Worm (Caenorhabditis elegans) whole organism, L2 larva: Measurements from ENCODE around the gene F44E2.4.

Experiments used
- C34F6.9 ChIP-seq: fragments of 150-350 bp; optimal IDR thresholded peaks from 2 replicates; lab custom pipeline; 2014; ENCODE audit warnings: missing biosample characterization, missing genetic modification characterization
- F13H6.1 ChIP-seq: sonication (generic microtip); optimal IDR thresholded peaks from 2 replicates; lab custom pipeline; 2016; ENCODE audit warnings: missing genetic modification characterization, missing compliant biosample characterization
- R02D3.7 ChIP-seq: fragments of 150-350 bp; optimal IDR thresholded peaks from 2 replicates; lab custom pipeline; 2014; ENCODE audit warnings: missing biosample characterization, missing genetic modification characterization
- Y55F3AM.14 ChIP-seq: fragments of 200-800 bp; sonication (Bioruptor generic); optimal IDR thresholded peaks from 2 replicates; lab custom pipeline; 2018; ENCODE audit warnings: mild to moderate bottlenecking, missing genetic modification characterization, missing compliant biosample characterization
- ZK546.5 ChIP-seq: sonication (generic microtip); optimal IDR thresholded peaks from 2 replicates; lab custom pipeline; 2017; ENCODE audit warnings: missing biosample characterization, missing genetic modification characterization
- alr-1 ChIP-seq: fragments of 150-350 bp; optimal IDR thresholded peaks from 2 replicates; lab custom pipeline; 2014; ENCODE audit warnings: missing biosample characterization, missing genetic modification characterization
- aly-2 ChIP-seq: fragments of 150-350 bp; optimal IDR thresholded peaks from 2 replicates; lab custom pipeline; 2014; ENCODE audit warnings: missing biosample characterization, missing genetic modification characterization
- ama-1 ChIP-seq: fragments of 150-350 bp; optimal IDR thresholded peaks from 2 replicates; lab custom pipeline; 2018; ENCODE audit warnings: inconsistent platforms
- blmp-1 ChIP-seq: sonication (generic microtip); optimal IDR thresholded peaks from 2 replicates; lab custom pipeline; 2017; ENCODE audit warnings: missing genetic modification characterization, mild to moderate bottlenecking, missing compliant biosample characterization, antibody characterized with exemption, moderate library complexity; ENCODE audit not compliant: insufficient read depth
- ceh-16 ChIP-seq: fragments of 150-350 bp; optimal IDR thresholded peaks from 2 replicates; lab custom pipeline; 2014; ENCODE audit warnings: missing biosample characterization, missing genetic modification characterization
- ceh-82 ChIP-seq: fragments of 150-350 bp; optimal IDR thresholded peaks from 2 replicates; lab custom pipeline; 2014; ENCODE audit warnings: missing biosample characterization, missing genetic modification characterization
- crh-2 ChIP-seq: sonication (generic microtip); optimal IDR thresholded peaks from 2 replicates; lab custom pipeline; 2017; ENCODE audit warnings: missing biosample characterization, missing genetic modification characterization
- dmd-4 ChIP-seq: sonication (generic microtip); optimal IDR thresholded peaks from 2 replicates; lab custom pipeline; 2017; ENCODE audit warnings: missing biosample characterization, missing genetic modification characterization
- egl-27 ChIP-seq: sonication (generic microtip); optimal IDR thresholded peaks from 3 replicates; lab custom pipeline; 2017; ENCODE audit warnings: missing biosample characterization, missing genetic modification reagents, missing genetic modification characterization
- elt-1 ChIP-seq: fragments of 150-350 bp; optimal IDR thresholded peaks from 2 replicates; lab custom pipeline; 2014; ENCODE audit warnings: missing biosample characterization, missing genetic modification characterization
- elt-3 ChIP-seq: sonication (generic microtip); optimal IDR thresholded peaks from 2 replicates; lab custom pipeline; 2017; ENCODE audit warnings: missing biosample characterization, missing genetic modification characterization
- fos-1 ChIP-seq: fragments of 150-350 bp; optimal IDR thresholded peaks from 2 replicates; lab custom pipeline; 2014; ENCODE audit warnings: missing biosample characterization, missing genetic modification characterization
- gmeb-1 ChIP-seq: fragments of 150-350 bp; optimal IDR thresholded peaks from 2 replicates; lab custom pipeline; 2014; ENCODE audit warnings: missing biosample characterization, missing genetic modification characterization
- lin-11 ChIP-seq: fragments of 150-350 bp; sonication (generic microtip); optimal IDR thresholded peaks from 2 replicates; lab custom pipeline; 2014; ENCODE audit warnings: missing biosample characterization, missing genetic modification characterization, inconsistent platforms, mixed read lengths
- lin-13 ChIP-seq: fragments of 150-350 bp; optimal IDR thresholded peaks from 2 replicates; lab custom pipeline; 2014; ENCODE audit warnings: missing biosample characterization, missing genetic modification reagents, missing genetic modification characterization
- lin-39 ChIP-seq: fragments of 150-350 bp; optimal IDR thresholded peaks from 2 replicates; lab custom pipeline; 2014; ENCODE audit warnings: missing biosample characterization, missing genetic modification reagents, missing genetic modification characterization
- lsy-2 ChIP-seq, 2 experiments: fragments of 150-350 bp in 1 of 2; sonication (generic microtip) in 1 of 2; optimal IDR thresholded peaks; 2 replicates each; lab custom pipeline; 2014 to 2017; ENCODE audit warnings: missing biosample characterization in 2 of 2, missing genetic modification characterization in 2 of 2
- mab-5 ChIP-seq: fragments of 150-350 bp; optimal IDR thresholded peaks from 2 replicates; lab custom pipeline; 2014; ENCODE audit warnings: missing biosample characterization, missing genetic modification characterization
- mbf-1 ChIP-seq: sonication (generic microtip); optimal IDR thresholded peaks from 2 replicates; lab custom pipeline; 2017; ENCODE audit warnings: missing biosample characterization, missing genetic modification characterization
- mdl-1 ChIP-seq, 2 experiments: fragments of 150-350 bp in 1 of 2; sonication (generic microtip) in 1 of 2; optimal IDR thresholded peaks; 2 replicates each; lab custom pipeline; 2017; ENCODE audit warnings: missing biosample characterization in 2 of 2, missing genetic modification characterization in 2 of 2
- nhr-10 ChIP-seq: sonication (generic microtip); optimal IDR thresholded peaks from 2 replicates; lab custom pipeline; 2017; ENCODE audit warnings: missing biosample characterization, missing genetic modification characterization
- nhr-11 ChIP-seq: fragments of 150-350 bp; optimal IDR thresholded peaks from 2 replicates; lab custom pipeline; 2014; ENCODE audit warnings: missing biosample characterization, missing genetic modification characterization
- nhr-12 ChIP-seq: fragments of 150-350 bp; optimal IDR thresholded peaks from 2 replicates; lab custom pipeline; 2014; ENCODE audit warnings: missing biosample characterization, missing genetic modification characterization
- nhr-129 ChIP-seq: fragments of 150-350 bp; optimal IDR thresholded peaks from 2 replicates; lab custom pipeline; 2014; ENCODE audit warnings: missing biosample characterization, missing genetic modification characterization
- nhr-21 ChIP-seq: fragments of 150-350 bp; optimal IDR thresholded peaks from 2 replicates; lab custom pipeline; 2014; ENCODE audit warnings: missing biosample characterization, missing genetic modification characterization
- nhr-23 ChIP-seq: fragments of 150-350 bp; optimal IDR thresholded peaks from 2 replicates; lab custom pipeline; 2014; ENCODE audit warnings: missing biosample characterization, missing genetic modification reagents, missing genetic modification characterization
- nhr-237 ChIP-seq: fragments of 150-350 bp; optimal IDR thresholded peaks from 2 replicates; lab custom pipeline; 2014; ENCODE audit warnings: missing biosample characterization, missing genetic modification characterization
- nhr-25 ChIP-seq: fragments of 150-350 bp; sonication (generic microtip); optimal IDR thresholded peaks from 3 replicates; lab custom pipeline; 2014; ENCODE audit warnings: missing biosample characterization, missing genetic modification characterization
- nhr-6 ChIP-seq: fragments of 150-350 bp; optimal IDR thresholded peaks from 2 replicates; lab custom pipeline; 2014; ENCODE audit warnings: missing biosample characterization, missing genetic modification characterization
- nhr-77 ChIP-seq: fragments of 150-350 bp; optimal IDR thresholded peaks from 2 replicates; lab custom pipeline; 2014; ENCODE audit warnings: missing biosample characterization, missing genetic modification characterization
- peb-1 ChIP-seq: fragments of 150-350 bp; optimal IDR thresholded peaks from 2 replicates; lab custom pipeline; 2014; ENCODE audit warnings: missing biosample characterization, missing genetic modification characterization
- sem-4 ChIP-seq: fragments of 150-350 bp; optimal IDR thresholded peaks from 2 replicates; lab custom pipeline; 2014; ENCODE audit warnings: missing biosample characterization, missing genetic modification reagents, missing genetic modification characterization
- skn-1 ChIP-seq: sonication (generic microtip); optimal IDR thresholded peaks from 2 replicates; lab custom pipeline; 2017; ENCODE audit warnings: missing biosample characterization, missing genetic modification characterization
- sma-3 ChIP-seq: sonication (generic microtip); optimal IDR thresholded peaks from 2 replicates; lab custom pipeline; 2016; ENCODE audit warnings: missing genetic modification reagents, missing genetic modification characterization, missing compliant biosample characterization
- sma-9 ChIP-seq, 2 experiments: fragments of 150-350 bp in 1 of 2; sonication (generic microtip) in 1 of 2; optimal IDR thresholded peaks; 2 replicates each; lab custom pipeline; 2014 to 2016; ENCODE audit warnings: missing genetic modification characterization in 2 of 2, mild to moderate bottlenecking in 1 of 2, missing biosample characterization in 1 of 2, missing compliant biosample characterization in 1 of 2, missing genetic modification reagents in 1 of 2, moderate library complexity in 1 of 2
- snpc-4 ChIP-seq: fragments of 150-350 bp; optimal IDR thresholded peaks from 2 replicates; lab custom pipeline; 2014; ENCODE audit warnings: missing biosample characterization, missing genetic modification characterization
- unc-39 ChIP-seq: fragments of 150-350 bp; optimal IDR thresholded peaks from 2 replicates; lab custom pipeline; 2014; ENCODE audit warnings: missing biosample characterization, missing genetic modification characterization
- unc-55 ChIP-seq: fragments of 150-350 bp; sonication (generic microtip); optimal IDR thresholded peaks from 3 replicates; lab custom pipeline; 2014; ENCODE audit warnings: missing biosample characterization, missing genetic modification reagents, missing genetic modification characterization
- unc-62 ChIP-seq: fragments of 150-350 bp; optimal IDR thresholded peaks from 2 replicates; lab custom pipeline; 2014; ENCODE audit warnings: missing biosample characterization, missing genetic modification reagents, missing genetic modification characterization
- zag-1 ChIP-seq: fragments of 150-350 bp; optimal IDR thresholded peaks from 2 replicates; lab custom pipeline; 2014; ENCODE audit warnings: missing biosample characterization, missing genetic modification characterization
- ztf-1 ChIP-seq: fragments of 200-800 bp; sonication (Bioruptor generic); conservative IDR thresholded peaks from 2 replicates; pipeline ENCODE4 v1.3.6; 2022; ENCODE audit warnings: missing genetic modification characterization, missing compliant biosample characterization
- ztf-11 ChIP-seq: sonication (generic microtip); optimal IDR thresholded peaks from 2 replicates; lab custom pipeline; 2017; ENCODE audit warnings: missing biosample characterization, missing genetic modification characterization
- ztf-4 ChIP-seq: fragments of 150-350 bp; optimal IDR thresholded peaks from 2 replicates; lab custom pipeline; 2014; ENCODE audit warnings: missing biosample characterization, missing genetic modification characterization

The F44E2.4 gene

DNA sequence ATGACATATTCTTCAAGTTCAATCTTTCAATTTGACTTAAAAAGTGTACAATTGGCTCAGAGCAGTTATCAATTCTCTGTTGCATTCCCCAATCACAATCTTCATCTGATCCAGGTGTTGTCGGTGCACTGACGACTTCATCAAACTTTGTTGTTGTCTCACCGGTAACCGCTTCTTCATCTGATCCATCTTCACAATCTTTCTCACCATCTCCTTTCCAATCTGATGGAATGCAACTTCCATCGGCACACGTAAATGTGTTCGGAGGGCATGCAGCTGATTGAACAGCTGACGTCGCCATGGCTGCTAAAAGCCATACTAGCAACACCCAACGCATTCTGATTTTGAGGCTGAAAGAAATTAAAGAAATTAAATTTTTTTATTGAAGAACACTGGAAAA is at the start of gene F44E2.4:
Gene F44E2.4, minus strand, starts transcription at position 350 of the 400 bp plus-strand sequence.
- TF ChIP-seq dmd-4 (tag; lab: Kevin White, UChicago) (no peak), peb-1 (no peak), ceh-16 (tag; lab: Kevin White, UChicago) (peak; percentile 6), elt-1 (tag; lab: Kevin White, UChicago) (peak; percentile 44)

DNA sequence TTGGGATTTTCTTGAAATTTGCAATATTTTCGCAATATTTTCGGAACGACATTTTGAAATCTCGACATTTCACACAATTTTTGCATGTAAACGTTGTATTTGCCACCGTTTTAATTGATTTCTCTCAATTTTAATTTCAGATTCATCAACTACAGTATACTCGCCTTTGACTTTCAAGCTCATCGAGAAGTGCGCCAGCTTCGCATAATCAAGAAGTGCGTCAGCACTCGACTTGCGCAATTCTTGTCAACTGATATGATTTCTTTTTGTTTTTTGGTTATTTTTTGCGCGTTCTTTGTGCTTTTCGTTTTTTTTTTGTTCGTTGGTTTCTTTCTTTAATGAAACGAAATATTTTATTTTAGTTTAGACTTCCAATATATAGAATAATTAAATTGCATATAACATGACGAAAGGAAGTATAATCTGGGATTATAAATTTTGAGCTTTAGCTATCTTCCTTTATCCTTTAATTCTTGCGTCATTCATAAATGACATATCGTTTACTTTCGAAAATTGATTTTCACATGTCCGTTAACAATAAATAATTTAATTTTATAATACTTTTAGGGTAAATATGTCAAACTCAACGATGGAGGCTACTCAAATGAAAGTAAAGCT is 49.1 kb upstream of the F44E2.4 start, which contains the start of gene famh-136:
Gene famh-136, plus strand, starts transcription at position 568 of the 618 bp plus-strand sequence.
- TF ChIP-seq elt-3 (tag; lab: Kevin White, UChicago) (no peak), crh-2 (tag; lab: Kevin White, UChicago) (peak; percentile 91), nhr-6 (tag; lab: Kevin White, UChicago) (peak; percentile 72), elt-1 (tag; lab: Kevin White, UChicago) (no peak), R02D3.7 (no peak), ztf-4 (peak; percentile 66), dmd-4 (tag; lab: Kevin White, UChicago) (no peak), mbf-1 (no peak), sma-3 (peak; percentile 87), mdl-1 (tag; optimal IDR thresholded peaks at IDR 0.05; lab: Kevin White, UChicago) (peak in 1 of 2 experiments; percentile 5), nhr-11 (no peak), peb-1 (no peak), ztf-11 (tag; lab: Kevin White, UChicago) (no peak), sma-9 (GFP tag; optimal IDR thresholded peaks at IDR 0.05; lab: Kevin White, UChicago) (peak; percentile 77), sma-9 (tag; optimal IDR thresholded peaks at IDR 0.05; lab: Kevin White, UChicago) (no peak), unc-55 (GFP tag; lab: Kevin White, UChicago) (peak; percentile 80), skn-1 (tag; lab: Kevin White, UChicago) (peak; percentile 33), nhr-25 (tag; lab: Kevin White, UChicago) (peak; percentile 77), egl-27 (peak; percentile 11), lin-39 (no peak), nhr-77 (tag; lab: Kevin White, UChicago) (peak; percentile 34), sem-4 (tag; lab: Kevin White, UChicago) (peak; percentile 85), F13H6.1 (peak; percentile 66), nhr-21 (tag; lab: Kevin White, UChicago) (peak; percentile 76), zag-1 (peak; percentile 4), gmeb-1 (peak; percentile 91), unc-39 (tag; lab: Kevin White, UChicago) (no peak), ama-1 (lab: Kevin White, UChicago) (no peak), lin-13 (GFP tag; lab: Kevin White, UChicago) (peak; percentile 81), ztf-1 (GFP tag; lab: Robert Waterston, UW) (no peak), lsy-2 (tag; optimal IDR thresholded peaks at IDR 0.05; lab: Kevin White, UChicago) (peak; percentile 81 to 96), ceh-16 (tag; lab: Kevin White, UChicago) (no peak), nhr-10 (tag; lab: Kevin White, UChicago) (no peak), nhr-237 (tag; lab: Kevin White, UChicago) (no peak), nhr-23 (tag; lab: Kevin White, UChicago) (no peak), Y55F3AM.14 (GFP tag; lab: Kevin White, UChicago) (peak; percentile 90), snpc-4 (tag; lab: Kevin White, UChicago) (peak; percentile 19), lin-11 (tag; lab: Kevin White, UChicago) (no peak), fos-1 (peak; percentile 87), unc-62 (GFP tag; lab: Kevin White, UChicago) (no peak), mab-5 (tag; lab: Kevin White, UChicago) (peak; percentile 69), alr-1 (no peak), ZK546.5 (tag; lab: Kevin White, UChicago) (no peak), nhr-12 (no peak), C34F6.9 (tag; lab: Kevin White, UChicago) (peak; percentile 95), blmp-1 (tag; lab: Kevin White, UChicago) (peak; percentile 13), ceh-82 (tag; lab: Kevin White, UChicago) (peak; percentile 39), aly-2 (tag; lab: Kevin White, UChicago) (no peak), nhr-129 (tag; lab: Kevin White, UChicago) (peak; percentile 88)
